Worm (Caenorhabditis elegans) whole organism, L1 larva: ENCODE results near the gene sma-3.

Source experiments
- C04F5.9 ChIP-seq: sonication (generic microtip); optimal IDR thresholded peaks from 2 replicates; lab custom pipeline; 2016; ENCODE audit warnings: missing genetic modification characterization, missing compliant biosample characterization
- C16A3.4 ChIP-seq: fragments of 150-350 bp; optimal IDR thresholded peaks from 2 replicates; lab custom pipeline; 2014; ENCODE audit warnings: missing biosample characterization, missing genetic modification characterization
- aha-1 ChIP-seq: fragments of 150-350 bp; optimal IDR thresholded peaks from 2 replicates; lab custom pipeline; 2014; ENCODE audit warnings: missing biosample characterization, missing genetic modification characterization
- alr-1 ChIP-seq: fragments of 200-800 bp; sonication (Bioruptor generic); optimal IDR thresholded peaks from 2 replicates; lab custom pipeline; 2018; ENCODE audit warnings: borderline replicate concordance, mild to moderate bottlenecking, missing genetic modification characterization, missing compliant biosample characterization
- aly-2 ChIP-seq: fragments of 150-350 bp; optimal IDR thresholded peaks from 2 replicates; lab custom pipeline; 2014; ENCODE audit warnings: missing biosample characterization, missing genetic modification characterization
- ama-1 ChIP-seq: fragments of 150-350 bp; optimal IDR thresholded peaks from 2 replicates; lab custom pipeline; 2014
- blmp-1 ChIP-seq: fragments of 150-350 bp; optimal IDR thresholded peaks from 2 replicates; lab custom pipeline; 2014; ENCODE audit warnings: missing biosample characterization, missing genetic modification characterization
- ceh-63 ChIP-seq: fragments of 200-800 bp; sonication (Bioruptor generic); optimal IDR thresholded peaks from 2 replicates; lab custom pipeline; 2018; ENCODE audit warnings: mild to moderate bottlenecking, missing genetic modification characterization, missing compliant biosample characterization
- ceh-8 ChIP-seq: fragments of 200-800 bp; sonication (Bioruptor generic); optimal IDR thresholded peaks from 2 replicates; lab custom pipeline; 2018; ENCODE audit warnings: mild to moderate bottlenecking, missing genetic modification characterization, moderate library complexity, missing compliant biosample characterization
- ceh-90 ChIP-seq: sonication (generic microtip); optimal IDR thresholded peaks from 2 replicates; lab custom pipeline; 2016; ENCODE audit warnings: missing genetic modification characterization, missing compliant biosample characterization
- dpl-1 ChIP-seq, 3 experiments: fragments of 150-350 bp in 2 of 3; sonication (generic microtip) in 1 of 3; optimal IDR thresholded peaks; 2 replicates each; lab custom pipeline; 2014 to 2017; ENCODE audit warnings: missing biosample characterization in 3 of 3, missing genetic modification characterization in 3 of 3, missing genetic modification reagents in 3 of 3
- efl-1 ChIP-seq, 4 experiments: fragments of 150-350 bp; optimal IDR thresholded peaks in 3 of 4; peaks in 1 of 4; 1 replicate in 1 of 4; 2 replicates in 3 of 4; lab custom pipeline; 2014; ENCODE audit warnings: missing biosample characterization in 2 of 4, missing genetic modification characterization in 2 of 4, missing genetic modification reagents in 2 of 4
- egl-13 ChIP-seq: sonication (generic microtip); optimal IDR thresholded peaks from 2 replicates; lab custom pipeline; 2016; ENCODE audit warnings: missing genotype, missing genetic modification reagents, missing genetic modification characterization, missing compliant biosample characterization
- elt-2 ChIP-seq: sonication (generic microtip); optimal IDR thresholded peaks from 2 replicates; lab custom pipeline; 2016; ENCODE audit warnings: missing genetic modification characterization, mild to moderate bottlenecking, inconsistent platforms, missing compliant biosample characterization, missing genetic modification reagents
- fkh-10 ChIP-seq: sonication (generic microtip); optimal IDR thresholded peaks from 2 replicates; lab custom pipeline; 2017; ENCODE audit warnings: missing biosample characterization, missing genetic modification reagents, missing genetic modification characterization
- fkh-8 ChIP-seq: sonication (generic microtip); optimal IDR thresholded peaks from 2 replicates; lab custom pipeline; 2016; ENCODE audit warnings: mild to moderate bottlenecking, missing genetic modification characterization, missing compliant biosample characterization
- grh-1 ChIP-seq: fragments of 200-800 bp; sonication (Bioruptor generic); IDR thresholded peaks from 2 replicates; pipeline ENCODE4 v1.3.6; 2022; ENCODE audit warnings: missing genetic modification reagents, missing genetic modification characterization, missing compliant biosample characterization
- hlh-4 ChIP-seq: sonication (generic microtip); optimal IDR thresholded peaks from 2 replicates; lab custom pipeline; 2016; ENCODE audit warnings: mild to moderate bottlenecking, missing genetic modification characterization, missing compliant biosample characterization
- irx-1 ChIP-seq: sonication (generic microtip); optimal IDR thresholded peaks from 2 replicates; lab custom pipeline; 2016; ENCODE audit warnings: missing genetic modification characterization, missing compliant biosample characterization
- isw-1 ChIP-seq: fragments of 200-800 bp; sonication (Bioruptor generic); IDR thresholded peaks from 2 replicates; pipeline ENCODE4 v1.3.6; 2022; ENCODE audit warnings: missing genetic modification characterization, missing compliant biosample characterization
- jun-1 ChIP-seq: fragments of 150-350 bp; optimal IDR thresholded peaks from 2 replicates; lab custom pipeline; 2014; ENCODE audit warnings: missing biosample characterization, missing genetic modification reagents, missing genetic modification characterization
- lin-13 ChIP-seq: fragments of 150-350 bp; optimal IDR thresholded peaks from 2 replicates; lab custom pipeline; 2014; ENCODE audit warnings: missing biosample characterization, missing genetic modification reagents, missing genetic modification characterization
- lin-14 ChIP-seq: fragments of 200-800 bp; sonication (Bioruptor generic); optimal IDR thresholded peaks from 2 replicates; lab custom pipeline; 2018; ENCODE audit warnings: mild to moderate bottlenecking, missing genetic modification characterization, moderate library complexity, missing compliant biosample characterization
- lin-39 ChIP-seq: fragments of 150-350 bp; optimal IDR thresholded peaks from 2 replicates; lab custom pipeline; 2014; ENCODE audit warnings: missing biosample characterization, missing genetic modification reagents, missing genetic modification characterization
- lir-3 ChIP-seq: sonication (generic microtip); optimal IDR thresholded peaks from 2 replicates; lab custom pipeline; 2016; ENCODE audit warnings: mild to moderate bottlenecking, missing genetic modification characterization, moderate library complexity, missing compliant biosample characterization; ENCODE audit not compliant: poor library complexity
- lsy-2 ChIP-seq, 2 experiments: fragments of 150-350 bp; optimal IDR thresholded peaks; 2 replicates each; lab custom pipeline; 2014; ENCODE audit warnings: missing biosample characterization in 2 of 2, missing genetic modification characterization in 2 of 2
- mab-9 ChIP-seq: fragments of 200-800 bp; sonication (Bioruptor generic); IDR thresholded peaks from 2 replicates; pipeline ENCODE4 v1.3.6; 2022; ENCODE audit warnings: missing genetic modification reagents, missing genetic modification characterization, missing compliant biosample characterization
- mdl-1 ChIP-seq, 2 experiments: fragments of 150-350 bp; optimal IDR thresholded peaks; 2 replicates each; lab custom pipeline; 2014 to 2017; ENCODE audit warnings: missing biosample characterization in 2 of 2, missing genetic modification characterization in 2 of 2, inconsistent platforms in 1 of 2
- nhr-12 ChIP-seq: sonication (generic microtip); optimal IDR thresholded peaks from 2 replicates; lab custom pipeline; 2017; ENCODE audit warnings: missing biosample characterization, missing genetic modification characterization
- nhr-19 ChIP-seq: fragments of 200-800 bp; sonication (Bioruptor generic); conservative IDR thresholded peaks from 2 replicates; pipeline ENCODE4 v1.3.6; 2022; ENCODE audit warnings: missing genetic modification characterization, missing compliant biosample characterization
- nhr-20 ChIP-seq: sonication (generic microtip); optimal IDR thresholded peaks from 2 replicates; lab custom pipeline; 2016; ENCODE audit warnings: mild to moderate bottlenecking, missing genetic modification characterization, missing compliant biosample characterization
- nhr-237 ChIP-seq: fragments of 150-350 bp; optimal IDR thresholded peaks from 2 replicates; lab custom pipeline; 2014; ENCODE audit warnings: missing biosample characterization, missing genetic modification characterization
- nhr-28 ChIP-seq: fragments of 150-350 bp; optimal IDR thresholded peaks from 2 replicates; lab custom pipeline; 2014; ENCODE audit warnings: missing biosample characterization, missing genetic modification characterization
- nhr-47 ChIP-seq: sonication (generic microtip); optimal IDR thresholded peaks from 2 replicates; lab custom pipeline; 2016; ENCODE audit warnings: mild to moderate bottlenecking, missing genetic modification characterization, moderate library complexity, missing compliant biosample characterization
- nhr-71 ChIP-seq: sonication (generic microtip); optimal IDR thresholded peaks from 2 replicates; lab custom pipeline; 2016; ENCODE audit warnings: mild to moderate bottlenecking, missing genetic modification characterization, moderate library complexity, missing compliant biosample characterization
- nhr-84 ChIP-seq: sonication (generic microtip); optimal IDR thresholded peaks from 2 replicates; lab custom pipeline; 2017; ENCODE audit warnings: missing biosample characterization, missing genetic modification characterization
- nhr-85 ChIP-seq: sonication (generic microtip); peaks from one replicate; lab custom pipeline; 2016; ENCODE audit warnings: missing genetic modification characterization, inconsistent platforms, missing compliant biosample characterization
- nhr-90 ChIP-seq: sonication (generic microtip); optimal IDR thresholded peaks from 2 replicates; lab custom pipeline; 2016; ENCODE audit warnings: mild to moderate bottlenecking, missing genetic modification characterization, missing compliant biosample characterization; ENCODE audit not compliant: poor library complexity
- rnt-1 ChIP-seq: sonication (generic microtip); optimal IDR thresholded peaks from 2 replicates; lab custom pipeline; 2016; ENCODE audit warnings: mild to moderate bottlenecking, missing genetic modification characterization, moderate library complexity, missing compliant biosample characterization
- skn-1 ChIP-seq: fragments of 150-350 bp; optimal IDR thresholded peaks from 2 replicates; lab custom pipeline; 2014; ENCODE audit warnings: missing biosample characterization, missing genetic modification characterization
- snpc-4 ChIP-seq: fragments of 150-350 bp; optimal IDR thresholded peaks from 2 replicates; lab custom pipeline; 2014; ENCODE audit warnings: missing biosample characterization, missing genetic modification characterization
- snu-23 ChIP-seq: sonication (generic microtip); optimal IDR thresholded peaks from 2 replicates; lab custom pipeline; 2016; ENCODE audit warnings: missing genetic modification characterization, missing compliant biosample characterization
- sox-4 ChIP-seq: sonication (generic microtip); optimal IDR thresholded peaks from 2 replicates; lab custom pipeline; 2016; ENCODE audit warnings: missing genetic modification characterization, missing compliant biosample characterization
- tbx-2 ChIP-seq: sonication (generic microtip); optimal IDR thresholded peaks from 2 replicates; lab custom pipeline; 2016; ENCODE audit warnings: missing genetic modification characterization, missing compliant biosample characterization
- unc-130 ChIP-seq: fragments of 150-350 bp; optimal IDR thresholded peaks from 2 replicates; lab custom pipeline; 2017; ENCODE audit warnings: missing biosample characterization, missing genetic modification characterization, inconsistent platforms
- unc-62 ChIP-seq: fragments of 150-350 bp; optimal IDR thresholded peaks from 2 replicates; lab custom pipeline; 2014; ENCODE audit warnings: missing biosample characterization, missing genetic modification reagents, missing genetic modification characterization
- vab-15 ChIP-seq: sonication (generic microtip); optimal IDR thresholded peaks from 2 replicates; lab custom pipeline; 2017; ENCODE audit warnings: missing genotype, mild to moderate bottlenecking, missing genetic modification characterization, missing compliant biosample characterization
- xbp-1 ChIP-seq: sonication (generic microtip); optimal IDR thresholded peaks from 2 replicates; lab custom pipeline; 2016; ENCODE audit warnings: missing genetic modification characterization, missing compliant biosample characterization

sma-3 gene

DNA sequence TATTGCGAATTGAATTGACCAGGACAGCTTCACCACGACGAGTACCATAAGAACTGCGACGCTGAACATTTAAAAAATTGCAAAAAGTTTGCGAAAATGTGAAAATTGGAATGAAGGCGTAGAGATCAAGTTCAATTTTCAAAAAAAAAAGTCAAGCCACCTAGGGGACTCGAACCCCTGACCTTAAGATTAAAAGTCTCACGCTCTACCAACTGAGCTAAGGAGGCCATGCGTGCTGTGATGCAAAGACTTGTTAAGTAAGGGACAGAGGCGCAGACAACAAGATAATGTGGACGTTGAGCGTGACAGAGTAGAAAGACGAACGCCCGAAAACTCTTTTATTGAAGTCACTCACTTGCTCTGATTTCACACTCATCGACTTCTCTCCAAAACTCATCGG is 23.8 kb upstream of the sma-3 start (continued):
- TF ChIP-seq unc-130 (tag; lab: Kevin White, UChicago) (peak; percentile 73), lir-3 (tag; lab: Kevin White, UChicago) (peak; percentile 62), nhr-47 (peak; percentile 75), aha-1 (tag; lab: Kevin White, UChicago) (no peak), egl-13 (no peak), efl-1 (optimal IDR thresholded peaks at IDR 0.05; lab: Kevin White, UChicago) (peak; percentile 50 to 71), efl-1 (GFP tag; optimal IDR thresholded peaks at IDR 0.05 in 1 of 2; lab: Kevin White, UChicago) (peak; percentile 60 to 96), lin-39 (tag; lab: Kevin White, UChicago) (no peak), alr-1 (tag; lab: Kevin White, UChicago) (no peak), fkh-8 (tag; lab: Kevin White, UChicago) (peak; percentile 44), nhr-237 (tag; lab: Kevin White, UChicago) (peak; percentile 6), lsy-2 (tag; optimal IDR thresholded peaks at IDR 0.05; lab: Kevin White, UChicago) (peak; percentile 59 to 75), skn-1 (peak; percentile 47), nhr-28 (tag; lab: Kevin White, UChicago) (no peak), sox-4 (tag; lab: Kevin White, UChicago) (no peak), hlh-4 (no peak), irx-1 (tag; lab: Kevin White, UChicago) (peak; percentile 4), ceh-8 (GFP tag; lab: Kevin White, UChicago) (peak; percentile 48), nhr-12 (no peak), snu-23 (GFP tag; lab: Kevin White, UChicago) (peak; percentile 81), snpc-4 (no peak), isw-1 (GFP tag; lab: Robert Waterston, UW) (peak; percentile 12; the same call in 1 of the 2 replicates), fkh-10 (GFP tag; lab: Kevin White, UChicago) (peak; percentile 37), C16A3.4 (peak; percentile 70), dpl-1 (GFP tag; optimal IDR thresholded peaks at IDR 0.05; lab: Kevin White, UChicago) (peak; percentile 39 to 71 (median 61)), rnt-1 (peak; percentile 69), nhr-71 (tag; lab: Kevin White, UChicago) (peak; percentile 72), mdl-1 (tag; optimal IDR thresholded peaks at IDR 0.05; lab: Kevin White, UChicago) (peak in 1 of 2 experiments; percentile 65), unc-62 (GFP tag; lab: Kevin White, UChicago) (no peak), nhr-19 (peak; percentile 70), lin-14 (GFP tag; lab: Kevin White, UChicago) (peak; percentile 58), nhr-85 (peak; percentile 48), nhr-90 (tag; lab: Kevin White, UChicago) (peak; percentile 72), aly-2 (tag; lab: Kevin White, UChicago) (peak; percentile 56), tbx-2 (tag; lab: Kevin White, UChicago) (peak; percentile 40), elt-2 (no peak), grh-1 (GFP tag; lab: Robert Waterston, UW) (peak; percentile 20; the same call in 1 of the 2 replicates), lin-13 (GFP tag; lab: Kevin White, UChicago) (peak; percentile 60), ceh-90 (tag; lab: Kevin White, UChicago) (no peak)
- TF ChIP-seq, all 84 proteins: peak for 44

DNA sequence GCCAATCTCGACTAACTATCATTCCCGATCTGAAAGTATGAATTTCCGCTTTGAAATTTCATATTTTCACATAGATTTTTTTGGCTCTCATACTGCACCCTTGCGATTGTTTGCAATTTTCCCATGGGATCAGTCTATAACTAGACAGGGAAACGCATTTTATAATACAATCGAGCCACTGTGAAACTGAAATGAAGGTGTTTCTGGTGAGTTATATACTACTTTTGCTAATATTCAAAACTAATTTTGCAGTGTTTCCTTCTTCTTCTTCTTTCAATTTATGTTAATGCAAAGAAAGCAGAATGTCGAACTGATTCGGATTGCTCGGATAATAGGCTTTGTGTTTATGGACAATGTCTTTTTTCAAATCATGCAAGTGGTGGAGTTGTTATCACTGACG is 22.1 kb upstream of the sma-3 start:
- TF ChIP-seq blmp-1 (tag; lab: Kevin White, UChicago) (no peak), nhr-20 (tag; lab: Kevin White, UChicago) (no peak), jun-1 (tag; lab: Kevin White, UChicago) (no peak), ceh-63 (GFP tag; lab: Kevin White, UChicago) (no peak), lin-39 (tag; lab: Kevin White, UChicago) (no peak), fkh-8 (tag; lab: Kevin White, UChicago) (no peak), ama-1 (lab: Kevin White, UChicago) (no peak), nhr-12 (no peak), rnt-1 (no peak), vab-15 (tag; lab: Kevin White, UChicago) (no peak), C04F5.9 (tag; lab: Kevin White, UChicago) (no peak), C16A3.4 (no peak), mab-9 (GFP tag; lab: Robert Waterston, UW) (no peak), nhr-84 (tag; lab: Kevin White, UChicago) (no peak), lir-3 (tag; lab: Kevin White, UChicago) (no peak), xbp-1 (no peak)
